Fruit fly (Drosophila melanogaster) whole organism, adult: ENCODE measurements around the gene CG8142.

Experiments used
- CG11617 ChIP-seq: fragments of 200-800 bp; sonication (Bioruptor generic); optimal IDR thresholded peaks from 2 replicates; lab custom pipeline; 2017; ENCODE audit warnings: mild to moderate bottlenecking, missing biosample characterization, missing genetic modification reagents, missing genetic modification characterization
- CG12768 ChIP-seq: fragments of 200-800 bp; sonication (Bioruptor generic); optimal IDR thresholded peaks from 2 replicates; lab custom pipeline; 2017; ENCODE audit warnings: missing biosample characterization, missing genetic modification characterization, mild to moderate bottlenecking, moderate library complexity, missing genetic modification reagents
- CG14711 ChIP-seq: fragments of 200-800 bp; sonication (Bioruptor generic); optimal IDR thresholded peaks from 2 replicates; lab custom pipeline; 2018; ENCODE audit warnings: missing biosample characterization, mild to moderate bottlenecking, missing genetic modification characterization, moderate library complexity
- CG33017 ChIP-seq: fragments of 200-800 bp; sonication (Bioruptor generic); optimal IDR thresholded peaks from 2 replicates; lab custom pipeline; 2018; ENCODE audit warnings: missing biosample characterization, mild to moderate bottlenecking, missing genetic modification characterization, moderate library complexity
- CG5204 ChIP-seq: fragments of 200-800 bp; sonication (Bioruptor generic); optimal IDR thresholded peaks from 2 replicates; lab custom pipeline; 2016; ENCODE audit warnings: missing biosample characterization, missing genetic modification characterization
- CG7045 ChIP-seq: fragments of 200-800 bp; sonication (Bioruptor generic); optimal IDR thresholded peaks from 2 replicates; lab custom pipeline; 2017; ENCODE audit warnings: missing biosample characterization, mild to moderate bottlenecking, missing genetic modification characterization
- CG7101 ChIP-seq: fragments of 200-800 bp; sonication (Bioruptor generic); optimal IDR thresholded peaks from 2 replicates; lab custom pipeline; 2018; ENCODE audit warnings: missing biosample characterization, mild to moderate bottlenecking, missing genetic modification characterization, moderate library complexity
- Clk ChIP-seq: fragments of 200-800 bp; sonication (Bioruptor generic); optimal IDR thresholded peaks from 2 replicates; lab custom pipeline; 2017; ENCODE audit warnings: missing biosample characterization, missing genetic modification characterization
- Crg-1 ChIP-seq: fragments of 200-800 bp; sonication (Bioruptor generic); optimal IDR thresholded peaks from 2 replicates; lab custom pipeline; 2016; ENCODE audit warnings: missing biosample characterization, missing genetic modification characterization
- Hr96 ChIP-seq: fragments of 200-800 bp; sonication (Bioruptor generic); optimal IDR thresholded peaks from 2 replicates; lab custom pipeline; 2016; ENCODE audit warnings: missing biosample characterization, missing genetic modification characterization
- Mnt ChIP-seq: fragments of 200-800 bp; sonication (Bioruptor generic); optimal IDR thresholded peaks from 2 replicates; lab custom pipeline; 2016; ENCODE audit warnings: missing biosample characterization, mild to moderate bottlenecking, missing genetic modification characterization
- bab1 ChIP-seq: fragments of 200-800 bp; sonication (Bioruptor generic); optimal IDR thresholded peaks from 3 replicates; lab custom pipeline; 2019; ENCODE audit warnings: missing biosample characterization, mild to moderate bottlenecking, missing genetic modification characterization, moderate library complexity
- cic ChIP-seq: fragments of 200-800 bp; sonication (Bioruptor generic); optimal IDR thresholded peaks from 2 replicates; lab custom pipeline; 2017; ENCODE audit warnings: missing biosample characterization, mild to moderate bottlenecking, missing genetic modification characterization, moderate library complexity
- cnc ChIP-seq, 2 experiments: fragments of >200 bp; optimal IDR thresholded peaks; 2 replicates each; lab custom pipeline; 2017
- kay ChIP-seq: fragments of 200-800 bp; sonication (Bioruptor generic); peaks from one replicate; lab custom pipeline; 2016; ENCODE audit warnings: missing biosample characterization, missing genetic modification characterization, borderline replicate concordance
- ovo ChIP-seq: fragments of 200-800 bp; sonication (Bioruptor generic); optimal IDR thresholded peaks from 2 replicates; lab custom pipeline; 2016; ENCODE audit warnings: missing biosample characterization, missing genetic modification characterization
- pad ChIP-seq: fragments of 200-800 bp; sonication (Bioruptor generic); optimal IDR thresholded peaks from 3 replicates; lab custom pipeline; 2017; ENCODE audit warnings: missing biosample characterization, missing genetic modification characterization, mild to moderate bottlenecking, moderate library complexity, missing genetic modification reagents
- tj ChIP-seq: fragments of 200-800 bp; sonication (Bioruptor generic); optimal IDR thresholded peaks from 3 replicates; lab custom pipeline; 2017; ENCODE audit warnings: missing biosample characterization, mild to moderate bottlenecking, missing genetic modification characterization, moderate library complexity
- toe ChIP-seq: fragments of 200-800 bp; sonication (Bioruptor generic); optimal IDR thresholded peaks from 2 replicates; lab custom pipeline; 2016; ENCODE audit warnings: missing biosample characterization, missing genetic modification characterization

The CG8142 gene

DNA sequence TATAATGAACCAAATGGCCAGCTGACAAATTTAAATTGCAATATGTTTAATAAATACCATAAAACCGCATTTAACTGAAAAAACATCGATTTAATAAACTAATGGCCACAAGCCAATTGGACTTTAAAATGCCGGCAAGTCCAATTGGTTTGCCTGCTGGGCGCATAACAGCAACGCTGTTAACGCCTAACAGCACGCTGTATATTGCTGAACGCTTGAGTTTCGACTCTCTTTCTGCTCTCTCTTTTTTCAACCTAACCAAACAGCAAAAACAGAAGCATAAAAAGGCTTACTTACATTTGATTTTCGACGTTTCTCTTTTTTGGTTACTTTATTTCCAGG lies 41.6 kb upstream of the CG8142 start:
- no peak for TF ChIP-seq CG33017 (tag; lab: Kevin White, UChicago)
- TF ChIP-seq pad (GFP tag; lab: Kevin White, UChicago): no peak
- TF ChIP-seq Clk (GFP tag; lab: Kevin White, UChicago): no peak
- no peak for TF ChIP-seq tj (GFP tag; lab: Kevin White, UChicago)
- TF ChIP-seq CG14711 (tag; lab: Kevin White, UChicago): no peak
- no peak for TF ChIP-seq CG7045 (GFP tag; lab: Kevin White, UChicago)
- TF ChIP-seq cic (GFP tag; lab: Kevin White, UChicago): no peak
- no peak for TF ChIP-seq CG12768 (GFP tag; lab: Kevin White, UChicago)
- TF ChIP-seq ovo: no peak
- no peak for TF ChIP-seq Hr96 (GFP tag; lab: Kevin White, UChicago)
- TF ChIP-seq CG5204 (GFP tag; lab: Kevin White, UChicago): no peak
- TF ChIP-seq CG7101: no peak
- no peak for TF ChIP-seq Mnt (GFP tag; lab: Kevin White, UChicago)
- TF ChIP-seq cnc (optimal IDR thresholded peaks at IDR 0.05; lab: Kevin White, UChicago): no peak

dm6 chrX:17885295-17885694 lies 40.8 kb upstream of the CG8142 start:
- TF ChIP-seq Crg-1 (no peak), CG11617 (GFP tag; lab: Kevin White, UChicago) (no peak), CG14711 (tag; lab: Kevin White, UChicago) (peak; percentile 75), tj (GFP tag; lab: Kevin White, UChicago) (peak; percentile 58)

- no peak for TF ChIP-seq cnc (optimal IDR thresholded peaks at IDR 0.05; lab: Kevin White, UChicago)
- TF ChIP-seq Mnt (GFP tag; lab: Kevin White, UChicago): no peak
- TF ChIP-seq CG12768 (GFP tag; lab: Kevin White, UChicago): no peak
- no peak for TF ChIP-seq ovo
- TF ChIP-seq Clk (GFP tag; lab: Kevin White, UChicago): no peak
- no peak for TF ChIP-seq Hr96 (GFP tag; lab: Kevin White, UChicago)
- TF ChIP-seq CG7045 (GFP tag; lab: Kevin White, UChicago): no peak
- TF ChIP-seq pad (GFP tag; lab: Kevin White, UChicago): no peak
- TF ChIP-seq CG5204 (GFP tag; lab: Kevin White, UChicago): no peak
- no peak for TF ChIP-seq CG11617 (GFP tag; lab: Kevin White, UChicago)
- TF ChIP-seq Crg-1: no peak
- no peak for TF ChIP-seq CG33017 (tag; lab: Kevin White, UChicago)
- TF ChIP-seq kay (GFP tag; lab: Kevin White, UChicago): no peak
- TF ChIP-seq CG14711 (tag; lab: Kevin White, UChicago): no peak
- TF ChIP-seq bab1 (GFP tag; lab: Kevin White, UChicago): no peak
- TF ChIP-seq CG7101: no peak
Measured at dm6 chrX:17884567-17884966, 40.1 kb upstream of the CG8142 start.

dm6 chrX:17883418-17883817 lies 38.9 kb upstream of the CG8142 start, which contains the start of gene CG12985:
TSS of gene CG12985 (plus strand) at chrX:17883718.
- TF ChIP-seq CG7101: no peak
- no peak for TF ChIP-seq CG33017 (tag; lab: Kevin White, UChicago)
- no peak for TF ChIP-seq Clk (GFP tag; lab: Kevin White, UChicago)
- TF ChIP-seq ovo: no peak
- no peak for TF ChIP-seq cic (GFP tag; lab: Kevin White, UChicago)
- no peak for TF ChIP-seq kay (GFP tag; lab: Kevin White, UChicago)
- TF ChIP-seq Hr96 (GFP tag; lab: Kevin White, UChicago): no peak
- no peak for TF ChIP-seq CG14711 (tag; lab: Kevin White, UChicago)
- TF ChIP-seq CG12768 (GFP tag; lab: Kevin White, UChicago): no peak
- no peak for TF ChIP-seq toe (GFP tag; lab: Kevin White, UChicago)
- TF ChIP-seq CG7045 (GFP tag; lab: Kevin White, UChicago): no peak
- TF ChIP-seq pad (GFP tag; lab: Kevin White, UChicago): no peak
- no peak for TF ChIP-seq CG11617 (GFP tag; lab: Kevin White, UChicago)
- no peak for TF ChIP-seq tj (GFP tag; lab: Kevin White, UChicago)
- no peak for TF ChIP-seq bab1 (GFP tag; lab: Kevin White, UChicago)
- no peak for TF ChIP-seq cnc (optimal IDR thresholded peaks at IDR 0.05; lab: Kevin White, UChicago)

DNA sequence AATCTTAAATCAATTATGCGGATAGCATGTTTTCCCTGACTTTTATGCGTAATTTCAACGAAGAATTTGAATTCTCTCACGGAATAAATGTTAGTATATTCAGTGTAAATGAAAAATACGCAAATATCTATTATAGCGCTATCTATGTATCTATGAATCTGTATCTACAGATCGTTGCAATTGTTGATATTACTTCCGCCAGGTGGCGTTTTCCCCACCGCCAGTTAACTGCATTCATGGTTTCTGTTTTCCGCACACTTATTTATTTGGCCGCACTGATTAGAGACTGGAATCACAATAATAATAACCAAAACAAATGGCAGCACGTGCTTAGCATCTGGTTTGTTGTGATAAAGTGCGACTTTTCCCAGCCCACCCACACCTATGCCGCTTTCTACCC lies 38.3 kb upstream of the CG8142 start:
- TF ChIP-seq Crg-1: no peak
- TF ChIP-seq ovo: no peak
- TF ChIP-seq Hr96 (GFP tag; lab: Kevin White, UChicago): no peak
- no peak for TF ChIP-seq CG7101
- TF ChIP-seq CG7045 (GFP tag; lab: Kevin White, UChicago): no peak
- TF ChIP-seq CG12768 (GFP tag; lab: Kevin White, UChicago): no peak
- TF ChIP-seq bab1 (GFP tag; lab: Kevin White, UChicago): no peak
- no peak for TF ChIP-seq kay (GFP tag; lab: Kevin White, UChicago)
- no peak for TF ChIP-seq cic (GFP tag; lab: Kevin White, UChicago)
- no peak for TF ChIP-seq pad (GFP tag; lab: Kevin White, UChicago)
- TF ChIP-seq Mnt (GFP tag; lab: Kevin White, UChicago): no peak
- no peak for TF ChIP-seq CG14711 (tag; lab: Kevin White, UChicago)
- TF ChIP-seq cnc (optimal IDR thresholded peaks at IDR 0.05; lab: Kevin White, UChicago): no peak
- no peak for TF ChIP-seq CG5204 (GFP tag; lab: Kevin White, UChicago)
- no peak for TF ChIP-seq Clk (GFP tag; lab: Kevin White, UChicago)
- no peak for TF ChIP-seq tj (GFP tag; lab: Kevin White, UChicago)
- no peak for TF ChIP-seq CG11617 (GFP tag; lab: Kevin White, UChicago)
- TF ChIP-seq CG33017 (tag; lab: Kevin White, UChicago): no peak
- TF ChIP-seq toe (GFP tag; lab: Kevin White, UChicago): no peak
